Fruit fly (Drosophila melanogaster) whole organism, embryonic: ENCODE results near the gene Ifrd1.

Experiments used
- CG10959 ChIP-seq: fragments of 200-800 bp; sonication (Bioruptor generic); IDR thresholded peaks from 2 replicates; pipeline ENCODE4 v1.3.6; 2022; ENCODE audit warnings: missing biosample characterization, missing genetic modification characterization
- CG11504 ChIP-seq: fragments of 200-800 bp; sonication (Bioruptor generic); optimal IDR thresholded peaks from 3 replicates; lab custom pipeline; 2019; ENCODE audit warnings: missing biosample characterization, mild to moderate bottlenecking, missing genetic modification characterization, moderate library complexity
- CG15514 ChIP-seq: fragments of 200-800 bp; sonication (Bioruptor generic); optimal IDR thresholded peaks from 3 replicates; lab custom pipeline; 2017; ENCODE audit warnings: missing biosample characterization, missing genetic modification characterization, mild to moderate bottlenecking, moderate library complexity, missing genetic modification reagents
- CG30020 ChIP-seq: fragments of 200-800 bp; optimal IDR thresholded peaks from 2 replicates; lab custom pipeline; 2019; ENCODE audit warnings: missing biosample characterization, mild to moderate bottlenecking, missing genetic modification characterization, moderate library complexity
- CG6854 ChIP-seq: fragments of 200-800 bp; sonication (Bioruptor generic); optimal IDR thresholded peaks from 3 replicates; lab custom pipeline; 2017; ENCODE audit warnings: missing biosample characterization, mild to moderate bottlenecking, missing genetic modification characterization
- CG7271 ChIP-seq: fragments of 200-800 bp; sonication (Bioruptor generic); optimal IDR thresholded peaks from 2 replicates; lab custom pipeline; 2018; ENCODE audit warnings: missing biosample characterization, mild to moderate bottlenecking, missing genetic modification characterization, moderate library complexity
- D19B ChIP-seq: fragments of 200-800 bp; sonication (Bioruptor generic); optimal IDR thresholded peaks from 2 replicates; lab custom pipeline; 2017; ENCODE audit warnings: missing biosample characterization, mild to moderate bottlenecking, missing genetic modification characterization
- NC2β ChIP-seq: fragments of 200-800 bp; sonication (Bioruptor generic); optimal IDR thresholded peaks from 2 replicates; lab custom pipeline; 2016; ENCODE audit warnings: missing biosample characterization, missing genetic modification characterization
- Six4 ChIP-seq: fragments of 200-800 bp; sonication (Bioruptor generic); optimal IDR thresholded peaks from 2 replicates; lab custom pipeline; 2016; ENCODE audit warnings: missing biosample characterization, missing genetic modification characterization
- danr ChIP-seq: fragments of 200-800 bp; sonication (Bioruptor generic); IDR thresholded peaks from 2 replicates; pipeline ENCODE4 v1.3.6; 2022; ENCODE audit warnings: missing biosample characterization, missing genetic modification characterization
- dati ChIP-seq: fragments of 200-800 bp; sonication (Bioruptor generic); IDR thresholded peaks from 2 replicates; pipeline ENCODE4 v1.3.6; 2022; ENCODE audit warnings: missing biosample characterization, missing genetic modification characterization
- nerfin-2 ChIP-seq: fragments of 200-800 bp; sonication (Bioruptor generic); IDR thresholded peaks from 2 replicates; pipeline ENCODE4 v1.3.6; 2022; ENCODE audit warnings: missing biosample characterization, missing genetic modification characterization; ENCODE audit not compliant: partially characterized antibody
- stwl ChIP-seq: fragments of 200-800 bp; sonication (Bioruptor generic); optimal IDR thresholded peaks from 3 replicates; lab custom pipeline; 2018; ENCODE audit warnings: missing biosample characterization, mild to moderate bottlenecking, missing genetic modification characterization, moderate library complexity
- usp ChIP-seq: fragments of >200 bp; optimal IDR thresholded peaks from 2 replicates; lab custom pipeline; 2017; ENCODE audit warnings: missing biosample characterization, missing genetic modification characterization

- TF ChIP-seq CG10959 (0 out of 2 replicates have a peak, but pooled peaks have one; percentile 21), D19B (GFP tag; lab: Kevin White, UChicago) (peak; percentile 82), nerfin-2 (GFP tag; lab: Robert Waterston, UW) (no peak), dati (GFP tag; lab: Robert Waterston, UW) (no peak), CG7271 (tag; lab: Kevin White, UChicago) (no peak), CG30020 (no peak), Six4 (GFP tag; lab: Kevin White, UChicago) (no peak), CG15514 (no peak), NC2β (GFP tag; lab: Kevin White, UChicago) (no peak), danr (GFP tag; lab: Robert Waterston, UW) (no peak), CG6854 (GFP tag; lab: Kevin White, UChicago) (no peak), usp (GFP tag; lab: Kevin White, UChicago) (no peak), stwl (tag; lab: Kevin White, UChicago) (no peak), CG11504 (tag; lab: Kevin White, UChicago) (peak; percentile 76)
These were observed 30.8 kb upstream of the Ifrd1 start for dm6 chr2L:2905051-2905446.
